Fruit fly (Drosophila melanogaster) ovary, adult (tissue): Measurements from ENCODE around the gene CG14966.

Experiments used
- CG17801 ChIP-seq: fragments of 200-800 bp; optimal IDR thresholded peaks from 2 replicates; lab custom pipeline; 2019; ENCODE audit warnings: missing biosample characterization, mild to moderate bottlenecking, missing genetic modification characterization, moderate library complexity; ENCODE audit not compliant: partially characterized antibody

The CG14966 gene

DNA sequence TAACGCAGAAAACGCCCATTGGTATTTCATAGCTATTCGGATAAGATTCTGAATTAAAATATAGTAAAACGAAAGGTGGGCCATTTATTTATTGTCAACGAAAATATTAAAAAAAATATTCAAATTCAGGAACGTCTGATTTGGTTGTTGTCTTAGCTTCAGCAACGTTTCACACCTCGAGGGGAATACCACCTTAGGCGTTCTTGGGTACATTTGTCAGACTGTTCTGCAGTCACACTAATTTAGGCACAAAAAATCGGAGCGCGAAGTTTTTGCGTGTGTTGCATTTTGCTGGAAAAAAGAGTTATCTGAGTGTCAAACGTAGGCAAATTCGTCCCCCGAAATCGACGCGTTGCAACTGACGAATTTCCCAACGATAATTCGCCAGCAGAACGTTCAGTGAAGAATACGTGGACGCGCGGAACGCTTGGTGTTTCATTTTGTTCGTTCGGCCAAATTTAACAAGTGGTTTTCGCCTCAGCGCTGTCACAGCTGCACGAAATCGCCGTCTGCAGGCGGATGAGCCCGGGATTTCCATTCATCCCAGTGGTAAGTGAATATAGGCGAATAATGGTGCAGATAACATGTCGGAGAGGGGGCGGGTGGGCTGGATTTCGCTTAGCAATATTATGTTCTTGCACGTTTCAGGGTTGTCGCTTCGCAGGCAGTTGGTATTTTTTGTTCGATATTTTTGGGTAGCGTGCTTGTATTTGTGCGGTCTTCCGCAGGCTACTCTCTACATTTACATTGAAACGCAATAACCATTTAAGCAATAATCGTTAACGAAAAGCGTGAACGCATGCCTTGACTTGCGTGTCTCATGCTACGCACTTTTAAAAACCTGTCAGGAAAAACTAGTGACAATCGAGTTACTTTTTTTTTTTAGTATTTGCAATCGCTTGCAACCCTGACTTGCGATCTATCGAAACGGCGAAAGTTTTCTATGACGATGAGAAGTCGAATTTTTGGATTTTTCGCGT lies 27.6 kb upstream of the CG14966 start, which contains the start of gene Larp4B:
Gene Larp4B, plus strand, starts transcription at position 99 of the 980 bp plus-strand sequence.
- TF ChIP-seq CG17801, result no peak

DNA sequence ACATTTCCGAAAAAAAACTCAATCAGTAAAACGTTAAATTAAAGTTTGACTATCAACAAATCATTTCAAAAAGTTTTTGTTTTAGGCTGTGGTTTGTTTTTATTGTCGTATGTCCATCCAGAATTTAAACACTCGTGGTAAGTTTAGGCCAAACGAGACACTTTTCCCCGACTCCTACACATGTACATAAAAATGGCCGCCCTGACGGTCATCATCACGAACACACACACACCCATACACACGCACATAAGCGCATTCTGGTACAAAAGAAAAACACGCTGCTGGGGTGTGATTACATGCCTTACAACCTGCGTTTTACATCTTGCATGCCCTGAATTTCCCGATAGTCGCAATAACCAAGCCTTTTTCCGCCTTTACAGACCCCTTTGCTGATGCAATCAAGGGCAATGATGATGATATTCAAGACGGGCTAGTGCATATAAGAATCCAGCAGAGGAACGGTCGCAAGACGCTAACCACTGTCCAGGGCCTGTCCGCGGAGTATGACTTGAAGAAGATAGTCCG lies 26.0 kb upstream of the CG14966 start:
- TF ChIP-seq CG17801, result no peak

DNA sequence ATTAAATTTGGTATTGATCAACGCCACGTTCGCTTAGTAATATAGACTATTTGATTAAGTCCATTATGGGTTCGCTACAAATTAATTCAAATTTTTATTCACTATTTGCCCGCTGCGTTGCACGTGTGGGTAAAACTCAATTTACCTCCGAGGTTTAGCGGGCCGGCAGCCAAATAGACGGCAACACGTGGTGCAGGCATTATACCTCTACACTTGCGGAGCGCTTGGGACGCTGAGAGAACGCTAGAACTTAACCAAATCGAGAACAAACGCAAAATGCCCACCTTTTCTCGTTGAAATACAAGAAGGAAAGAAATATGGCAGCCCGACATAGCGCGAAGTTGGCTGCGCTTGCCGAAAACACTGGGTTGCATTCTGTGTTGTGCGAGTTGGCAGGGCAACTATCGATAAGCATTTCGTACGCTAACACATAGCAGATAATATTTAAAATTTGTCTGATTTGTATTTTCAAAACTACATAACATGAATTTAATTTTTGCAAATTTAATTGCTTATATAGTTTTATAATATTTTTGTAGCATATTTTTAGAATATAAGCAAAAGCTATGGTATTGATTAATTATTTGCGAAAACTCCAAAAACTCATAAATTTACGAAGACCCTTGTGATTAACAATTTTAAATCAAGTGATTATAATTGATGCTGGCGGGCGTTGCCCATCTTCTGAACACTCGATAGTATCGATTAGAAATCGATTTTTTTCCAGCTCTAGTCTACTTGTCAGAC lies 25.4 kb upstream of the CG14966 start, which contains the start of the genes RpL28 and eIF1:
Gene RpL28, minus strand, starts transcription at position 318 of the 747 bp plus-strand sequence.
Gene eIF1, plus strand, starts transcription at position 699 of the 747 bp plus-strand sequence.
- peak; percentile 85 for TF ChIP-seq CG17801

DNA sequence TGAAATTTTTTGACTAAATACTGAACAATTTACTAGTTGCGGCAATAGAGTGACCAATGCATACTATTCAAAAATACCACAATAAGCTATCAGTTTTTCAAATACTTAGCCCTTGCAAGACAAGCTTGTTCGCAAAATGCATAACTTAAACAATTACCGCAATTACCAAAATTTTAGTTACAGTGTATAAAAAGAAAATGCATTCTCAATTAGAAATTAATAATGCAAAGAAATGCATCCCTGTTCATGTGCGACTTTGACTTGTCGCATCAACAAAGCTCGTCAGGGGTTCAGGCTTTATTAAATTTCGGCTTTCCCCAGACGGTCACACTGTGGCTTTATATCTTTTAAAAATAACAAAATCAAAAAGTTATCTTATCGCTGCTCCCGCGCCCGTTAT lies 21.4 kb upstream of the CG14966 start, which contains the start of the genes hob and nSMase:
Gene hob, minus strand, starts transcription at position 62 of the 400 bp plus-strand sequence.
Gene nSMase, plus strand, starts transcription at position 298 of the 400 bp plus-strand sequence.
- TF ChIP-seq CG17801, result no peak

DNA sequence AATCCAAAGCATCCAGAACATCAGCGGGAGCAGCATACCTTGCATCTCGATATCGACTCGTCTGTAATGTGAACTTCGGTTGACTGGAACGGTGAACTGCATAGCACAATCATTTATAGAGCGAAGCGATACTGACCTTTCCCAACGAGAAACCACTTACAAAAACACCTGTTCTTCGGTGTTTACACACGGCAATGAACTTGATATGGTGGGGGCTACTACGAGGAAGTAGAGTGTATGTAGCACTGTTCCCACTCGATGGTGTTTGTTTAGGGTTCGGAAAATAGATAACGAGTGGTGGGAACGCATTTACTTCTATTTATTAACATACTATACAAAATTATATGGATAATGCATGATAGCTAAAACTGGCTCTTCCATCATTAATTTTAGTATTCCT lies 11.5 kb upstream of the CG14966 start, which contains the start of the genes CG32269 and CG32270:
Gene CG32269, minus strand, starts transcription at position 91 of the 400 bp plus-strand sequence.
Gene CG32270, minus strand, starts transcription at position 91 of the 400 bp plus-strand sequence.
- TF ChIP-seq CG17801, result no peak

DNA sequence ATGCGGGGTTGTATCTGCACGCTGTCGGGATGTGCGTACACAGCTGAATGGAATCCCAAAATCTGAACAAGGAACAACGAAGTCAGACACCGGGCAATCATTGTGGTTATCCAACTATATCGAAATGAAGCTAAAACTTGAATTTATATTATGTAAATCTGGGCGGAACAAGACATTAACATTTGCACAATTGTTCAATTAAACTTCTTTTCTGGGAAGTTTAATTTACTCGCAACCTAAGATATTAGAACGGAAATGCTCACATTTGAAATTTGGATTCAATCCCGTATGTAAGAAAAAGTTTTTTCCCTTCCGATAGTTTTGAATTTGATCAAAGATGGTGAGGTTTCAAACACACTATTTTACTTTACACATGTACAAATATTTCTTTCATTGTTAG lies 8.8 kb upstream of the CG14966 start, which contains the start of gene CG33160:
Gene CG33160, minus strand, starts transcription at position 101 of the 400 bp plus-strand sequence.
- TF ChIP-seq CG17801, result no peak

DNA sequence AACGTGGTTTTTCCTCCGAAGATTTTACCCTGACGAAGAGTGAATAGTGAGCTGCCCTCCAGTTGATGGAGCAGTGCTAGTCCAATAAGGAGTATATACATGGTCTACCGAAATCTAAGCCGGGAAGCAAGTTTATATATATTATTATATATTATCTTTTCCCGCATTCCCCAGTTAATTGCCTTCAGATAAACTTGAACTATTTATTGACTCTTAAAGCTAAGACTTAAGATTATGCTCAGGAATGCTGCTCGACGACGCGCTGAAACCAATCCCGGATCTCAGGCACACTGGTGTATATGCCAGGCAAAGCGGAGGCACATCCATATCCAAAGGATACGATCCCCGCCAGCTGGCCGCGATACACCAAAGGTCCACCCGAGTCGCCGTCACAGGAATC lies 7.9 kb upstream of the CG14966 start, which contains the start of gene CG32277:
Gene CG32277, minus strand, starts transcription at position 101 of the 400 bp plus-strand sequence.
- TF ChIP-seq CG17801, result no peak

DNA sequence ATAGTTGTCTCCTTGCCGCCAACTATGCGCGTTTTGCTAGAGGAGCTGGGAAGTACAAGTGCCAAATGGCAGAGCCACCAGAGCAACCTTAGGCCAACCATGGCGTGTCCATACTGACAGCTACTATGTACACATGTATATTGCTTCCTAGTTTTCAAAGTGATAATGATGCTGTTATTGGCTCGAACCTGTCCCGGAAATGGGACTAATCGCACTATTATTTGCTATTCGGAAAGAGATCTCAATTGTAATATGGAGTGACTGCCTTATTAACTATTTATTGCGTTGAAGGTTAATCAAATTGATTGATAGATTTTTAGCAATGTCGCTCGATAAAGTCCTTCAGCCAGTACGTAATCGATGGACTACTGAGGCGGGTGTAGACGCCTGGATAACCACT lies 6.9 kb upstream of the CG14966 start, which contains the start of gene CG33159:
Gene CG33159, minus strand, starts transcription at position 101 of the 400 bp plus-strand sequence.
- TF ChIP-seq CG17801, result no peak

DNA sequence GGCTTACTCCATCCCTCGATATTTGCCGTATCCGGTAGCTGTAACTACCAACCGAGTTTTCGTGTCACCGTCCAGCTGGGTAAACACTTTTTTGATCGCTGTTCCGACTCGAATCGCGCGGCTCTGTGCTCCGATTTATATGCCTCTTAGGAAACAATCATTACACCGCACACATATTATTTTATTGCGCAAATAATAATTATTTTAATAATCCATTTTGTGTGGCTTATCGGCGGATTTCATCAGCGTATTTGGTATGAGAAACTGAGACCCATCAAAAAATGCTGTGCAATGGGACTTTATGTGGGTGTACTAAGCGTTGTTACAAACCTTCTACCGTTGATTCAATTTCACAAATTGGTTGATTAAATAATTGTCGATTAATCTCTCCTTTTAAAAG lies 5.6 kb upstream of the CG14966 start, which contains the start of gene CG32271:
Gene CG32271, minus strand, starts transcription at position 101 of the 400 bp plus-strand sequence.
- TF ChIP-seq CG17801, result no peak

DNA sequence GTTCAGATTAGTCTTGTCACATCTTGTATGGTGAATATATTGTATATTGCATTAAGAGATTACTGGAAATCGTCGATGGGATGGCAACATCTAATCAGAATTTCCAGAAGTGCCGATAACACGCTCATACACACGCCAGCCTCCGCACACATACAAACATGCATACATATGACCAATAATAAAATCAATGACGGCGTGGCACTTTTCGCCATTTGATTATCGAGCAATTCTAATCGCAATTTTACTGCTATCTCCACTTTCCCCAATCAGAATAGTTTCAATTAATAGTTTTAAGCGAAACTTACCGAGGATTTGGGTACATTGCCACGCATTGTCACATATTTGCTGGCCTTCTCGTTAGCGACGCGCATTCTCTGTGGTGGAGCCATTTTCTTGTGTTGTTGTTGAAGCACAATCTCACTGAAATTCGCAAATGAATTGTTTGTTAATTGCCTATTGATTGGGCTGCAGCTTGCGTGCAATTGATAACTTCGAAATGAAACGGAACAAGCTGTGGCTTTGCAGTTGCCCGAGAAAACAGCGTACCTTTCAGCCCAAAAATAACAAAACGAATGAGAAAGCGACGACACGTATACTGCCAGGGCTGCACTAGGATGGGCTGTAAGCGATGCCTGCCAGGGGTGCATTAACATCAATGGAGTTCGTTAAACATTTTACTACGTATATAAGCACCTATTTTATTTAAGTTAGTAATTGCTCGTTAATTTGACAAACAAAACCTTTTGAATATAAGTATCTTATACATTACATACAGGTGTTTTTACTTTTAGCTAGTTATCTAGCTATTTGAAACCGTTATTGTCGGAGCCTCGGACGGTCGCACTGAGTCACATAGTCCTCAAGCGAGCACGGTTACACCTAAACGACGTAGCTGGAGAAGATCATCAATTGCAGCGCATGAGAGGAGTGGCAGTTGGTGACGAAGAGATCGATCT lies 1.3 kb upstream of the CG14966 start, which contains the start of the genes CG32276 and gry:
Gene CG32276, minus strand, starts transcription at position 601 of the 956 bp plus-strand sequence.
Gene gry, plus strand, starts transcription at position 644 of the 956 bp plus-strand sequence.
- TF ChIP-seq CG17801, result peak; percentile 89

DNA sequence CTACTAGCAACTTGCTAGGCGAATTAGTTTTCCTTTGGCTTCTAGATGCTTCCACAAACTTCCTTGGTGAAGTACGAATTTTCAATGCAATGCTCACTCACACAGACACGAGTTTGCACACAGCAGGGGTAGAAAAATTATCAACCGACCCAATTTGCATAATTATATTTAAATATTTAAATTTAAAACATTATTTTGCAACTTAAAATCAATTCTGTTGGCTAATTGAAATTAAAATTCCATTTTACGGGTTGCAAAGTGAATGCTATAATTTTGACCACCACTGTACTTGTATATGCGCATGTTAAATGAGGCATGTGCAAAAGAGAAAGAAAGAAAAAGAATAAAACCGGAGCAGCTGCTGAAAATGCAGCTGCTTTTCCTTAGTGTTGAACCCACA lies 3.4 kb downstream of the CG14966 start:
- TF ChIP-seq CG17801, result peak; percentile 86

DNA sequence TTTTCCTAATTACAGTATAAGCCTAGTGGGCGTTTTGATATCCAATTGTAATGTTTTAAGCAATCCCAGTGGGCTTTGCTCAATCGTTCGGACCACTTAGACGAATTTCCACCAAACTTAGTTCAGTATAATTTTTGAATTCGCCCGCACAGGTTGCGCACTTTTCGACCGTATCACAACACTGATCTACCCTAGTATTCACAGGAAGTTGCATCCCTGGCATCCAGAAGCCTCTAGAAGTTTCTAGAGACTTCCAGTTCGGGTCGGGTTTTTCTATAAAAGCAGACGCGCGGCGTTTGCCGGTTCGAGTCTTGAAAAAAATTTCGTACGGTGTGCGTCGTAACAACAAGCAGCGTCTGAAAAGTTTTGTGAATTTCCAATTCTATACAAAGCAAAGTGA lies 4.5 kb downstream of the CG14966 start, which contains the start of gene Hsp83:
Gene Hsp83, plus strand, starts transcription at position 58 of the 400 bp plus-strand sequence.
- TF ChIP-seq CG17801, result peak; percentile 98

DNA sequence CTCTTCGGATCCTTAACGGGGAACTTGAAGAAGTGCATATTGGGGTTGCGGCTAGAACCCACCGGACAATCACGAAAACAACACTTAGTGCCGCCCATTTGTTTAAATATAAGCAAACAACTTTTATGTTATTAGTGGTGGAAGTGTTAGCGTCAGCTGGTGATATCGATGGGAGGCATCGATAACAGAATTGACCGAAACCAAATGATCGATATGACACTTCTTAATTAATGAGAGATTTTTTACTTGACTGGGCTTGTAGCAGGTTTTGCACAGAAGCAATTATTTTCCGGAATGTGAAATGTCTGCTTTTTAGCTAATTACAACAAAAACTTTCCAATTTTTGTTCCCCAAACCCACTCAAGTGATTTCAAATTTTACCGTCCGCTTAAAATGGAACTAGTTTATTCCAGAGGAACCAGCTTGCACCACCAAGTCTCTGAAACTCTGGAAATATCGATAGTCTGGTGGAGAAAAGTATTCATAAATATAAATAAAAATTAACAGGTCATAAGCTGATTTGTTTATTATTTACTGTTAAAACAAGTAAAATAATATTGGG lies 5.0 kb downstream of the CG14966 start, which contains the start of gene CG14965:
Gene CG14965, minus strand, starts transcription at position 159 of the 562 bp plus-strand sequence.
- no peak for TF ChIP-seq CG17801

DNA sequence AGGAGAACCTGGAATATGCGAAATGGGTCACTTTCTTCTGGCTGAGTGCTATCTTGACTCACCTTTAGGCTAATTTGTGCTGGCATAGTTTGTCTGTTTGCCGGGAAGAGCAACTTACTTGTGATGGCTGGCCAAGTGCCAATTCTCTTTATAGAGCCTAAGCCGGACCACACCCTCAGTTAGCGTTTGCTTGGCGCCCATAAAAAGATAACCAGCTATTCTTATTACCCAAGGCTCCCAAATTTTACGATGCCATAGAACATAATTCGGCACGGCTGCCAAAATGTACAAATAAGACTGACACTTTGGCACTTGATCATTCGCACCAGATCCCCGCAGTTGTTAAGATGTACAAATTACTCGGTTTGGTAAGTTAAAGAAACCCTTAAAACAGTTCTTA lies 7.8 kb downstream of the CG14966 start, which contains the start of the genes CG42525 and CG14958:
Gene CG42525, minus strand, starts transcription at position 101 of the 400 bp plus-strand sequence.
Gene CG14958, plus strand, starts transcription at position 332 of the 400 bp plus-strand sequence.
- no peak for TF ChIP-seq CG17801
